Worm (Caenorhabditis elegans) whole organism, dauer: Measurements from ENCODE around the gene zfp-3.

Experiments used
- unc-62 ChIP-seq: sonication (generic microtip); optimal IDR thresholded peaks from 2 replicates; lab custom pipeline; 2017; ENCODE audit warnings: missing biosample characterization, missing genetic modification reagents, missing genetic modification characterization

Gene zfp-3

DNA sequence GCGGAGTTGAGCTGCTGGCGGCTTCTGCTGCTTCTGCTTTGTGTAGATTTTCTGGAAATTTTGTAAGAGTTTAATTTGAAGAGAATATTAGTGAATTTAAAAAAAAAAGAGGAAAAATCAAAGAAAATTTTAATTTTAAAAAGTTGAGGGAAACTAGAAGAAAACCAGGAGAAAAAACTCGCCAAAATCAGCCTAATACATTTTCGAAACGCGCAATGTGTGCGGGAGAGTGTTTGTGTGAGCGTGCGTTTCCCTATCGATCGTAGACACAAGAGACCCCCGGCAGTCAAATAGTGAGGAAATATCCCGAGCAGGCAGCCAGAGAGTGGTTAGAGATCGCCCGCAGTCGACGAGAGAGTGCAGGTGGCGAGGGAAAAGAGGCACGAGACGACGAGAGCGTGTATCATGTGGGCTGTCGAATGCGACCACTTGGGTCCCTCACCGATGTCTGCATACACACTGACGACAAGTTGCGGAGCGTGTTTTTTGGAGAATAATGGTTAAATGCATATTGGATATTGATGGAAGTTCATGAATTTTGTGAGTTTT lies at the start of gene zfp-3:
TSS of gene zfp-3 (minus strand) at position 51 of the 549 bp plus-strand sequence.
- peak; percentile 5 for TF ChIP-seq unc-62

ce11 chrX:1495980-1496379 lies 49.5 kb upstream of the zfp-3 start:
- no peak for TF ChIP-seq unc-62

ce11 chrX:1494256-1494655 lies 47.8 kb upstream of the zfp-3 start, which contains the start of gene F09E10.5:
F09E10.5 (minus strand) TSS chrX:1494356.
- TF ChIP-seq unc-62: no peak

- no peak for TF ChIP-seq unc-62
These were observed 45.7 kb upstream of the zfp-3 start for ce11 chrX:1492174-1492573.

- TF ChIP-seq unc-62: no peak
These were observed 44.6 kb upstream of the zfp-3 start for ce11 chrX:1491036-1491435.

ce11 chrX:1489574-1489973 lies 43.1 kb upstream of the zfp-3 start:
- TF ChIP-seq unc-62: no peak

ce11 chrX:1488775-1489174 lies 42.3 kb upstream of the zfp-3 start:
- TF ChIP-seq unc-62: no peak

- no peak for TF ChIP-seq unc-62
These were observed 40.7 kb upstream of the zfp-3 start for ce11 chrX:1487096-1487495.

DNA sequence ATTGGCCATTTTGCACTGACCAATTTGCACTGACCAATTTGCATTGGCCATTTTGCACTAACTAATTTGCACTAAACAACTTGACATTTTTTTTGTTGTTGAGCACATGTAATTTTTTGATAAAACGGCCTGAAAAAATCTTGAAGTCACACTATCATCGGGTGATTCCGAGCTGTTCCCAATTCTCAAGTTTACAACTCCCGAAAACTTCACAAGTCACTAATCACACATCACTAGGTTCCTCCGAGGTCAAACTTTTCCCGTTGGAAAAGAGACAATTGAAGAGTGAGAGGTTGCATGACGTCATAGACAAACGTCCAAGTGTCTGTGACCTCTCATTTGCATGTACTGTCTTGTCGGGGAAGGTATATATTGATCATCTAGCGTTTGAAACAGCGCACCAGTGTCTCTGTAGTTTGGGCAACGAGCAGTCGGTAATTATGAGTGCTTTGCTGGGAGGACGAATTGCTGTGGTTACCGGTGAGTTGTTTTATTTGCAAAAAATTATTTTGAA lies 39.7 kb upstream of the zfp-3 start, which contains the start of the genes D1005.10 and dhs-25:
TSS of gene D1005.10 (minus strand) at position 51 of the 514 bp plus-strand sequence.
TSS of gene dhs-25 (plus strand) at position 398 of the 514 bp plus-strand sequence.
- TF ChIP-seq unc-62: no peak

- no peak for TF ChIP-seq unc-62
These were observed 39.3 kb upstream of the zfp-3 start, which contains the start of gene D1005.4 for ce11 chrX:1485718-1486117. D1005.4 (minus strand) TSS chrX:1485818.

DNA sequence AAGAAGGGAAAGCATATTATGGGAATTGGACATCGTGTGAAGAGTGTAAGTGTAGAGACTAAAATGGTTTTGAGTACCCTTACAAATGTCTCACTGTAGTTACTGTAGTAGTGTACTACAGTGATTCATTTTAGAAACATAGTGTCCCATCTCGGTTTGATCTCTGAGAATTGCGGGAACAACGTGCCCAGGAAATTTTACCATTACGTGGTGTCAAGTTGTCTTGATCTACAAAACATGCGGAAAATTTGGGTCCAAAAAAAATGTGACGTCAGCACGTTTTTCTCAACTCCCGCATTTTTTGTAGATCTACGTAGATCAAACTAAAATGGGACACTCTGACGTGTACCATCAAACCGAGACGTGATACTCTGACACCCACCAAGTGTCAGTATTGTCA lies 36.8 kb upstream of the zfp-3 start:
- no peak for TF ChIP-seq unc-62

DNA sequence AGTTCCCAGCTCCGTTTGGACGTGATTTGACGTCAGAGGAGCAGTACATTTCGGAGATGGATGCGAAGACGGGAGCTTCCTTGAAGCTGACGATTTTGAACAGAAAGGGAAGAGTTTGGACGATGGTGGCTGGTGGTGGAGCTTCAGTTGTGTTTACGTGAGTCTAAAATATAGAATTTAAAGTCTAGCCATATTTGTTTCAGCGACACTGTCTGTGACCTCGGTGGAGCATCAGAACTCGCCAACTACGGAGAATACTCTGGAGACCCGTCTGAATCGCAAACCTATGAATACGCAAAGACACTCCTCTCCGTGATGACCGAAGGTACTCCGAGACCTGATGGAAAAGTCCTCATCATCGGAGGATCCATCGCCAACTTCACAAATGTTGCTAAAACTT lies 34.1 kb upstream of the zfp-3 start:
- no peak for TF ChIP-seq unc-62

DNA sequence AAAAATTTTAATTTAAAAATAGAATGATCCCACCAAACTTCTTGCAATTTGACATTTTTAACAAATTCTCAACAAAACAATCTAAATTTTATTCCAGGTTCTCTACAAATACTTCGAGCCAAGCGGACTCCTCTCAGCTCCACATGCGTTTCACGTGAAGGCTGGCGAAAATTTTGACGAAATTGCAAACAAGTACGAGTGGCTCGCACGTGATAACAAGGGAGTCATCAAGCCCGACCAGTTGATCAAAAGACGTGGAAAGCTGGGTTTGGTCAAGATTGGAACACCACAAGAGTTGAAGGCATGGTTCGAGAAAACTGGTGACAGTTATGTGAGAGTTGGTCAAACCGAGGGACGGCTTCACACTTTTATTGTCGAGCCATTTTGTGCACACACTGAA lies 33.2 kb upstream of the zfp-3 start:
- TF ChIP-seq unc-62: no peak

ce11 chrX:1479190-1479589 lies 32.7 kb upstream of the zfp-3 start, which contains the start of gene acly-1:
acly-1 (plus strand) TSS chrX:1479542.
- TF ChIP-seq unc-62: no peak

ce11 chrX:1478569-1478968 lies 32.1 kb upstream of the zfp-3 start:
- TF ChIP-seq unc-62: no peak

ce11 chrX:1477932-1478331 lies 31.5 kb upstream of the zfp-3 start:
- TF ChIP-seq unc-62: no peak

DNA sequence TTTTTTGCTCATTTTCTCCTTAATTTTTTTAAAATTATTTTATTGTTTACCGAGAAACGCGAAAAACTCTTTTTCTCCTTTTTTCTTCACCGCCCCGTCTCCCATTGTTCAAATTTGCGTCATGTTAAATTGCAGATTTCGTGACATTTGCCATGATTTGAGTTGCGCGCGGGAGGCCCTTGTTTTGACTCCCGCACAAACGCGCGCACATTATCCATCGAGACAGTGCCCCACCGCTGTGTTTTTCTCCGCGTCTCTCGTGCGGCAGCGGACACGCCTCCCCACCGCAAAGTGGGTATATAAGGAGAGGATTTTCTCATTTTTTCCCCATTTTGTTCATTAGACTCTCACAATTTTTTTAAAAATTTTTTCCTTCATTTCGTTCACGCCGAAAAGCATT lies 29.6 kb upstream of the zfp-3 start:
- no peak for TF ChIP-seq unc-62

ce11 chrX:1473794-1474193 lies 27.4 kb upstream of the zfp-3 start:
- no peak for TF ChIP-seq unc-62

DNA sequence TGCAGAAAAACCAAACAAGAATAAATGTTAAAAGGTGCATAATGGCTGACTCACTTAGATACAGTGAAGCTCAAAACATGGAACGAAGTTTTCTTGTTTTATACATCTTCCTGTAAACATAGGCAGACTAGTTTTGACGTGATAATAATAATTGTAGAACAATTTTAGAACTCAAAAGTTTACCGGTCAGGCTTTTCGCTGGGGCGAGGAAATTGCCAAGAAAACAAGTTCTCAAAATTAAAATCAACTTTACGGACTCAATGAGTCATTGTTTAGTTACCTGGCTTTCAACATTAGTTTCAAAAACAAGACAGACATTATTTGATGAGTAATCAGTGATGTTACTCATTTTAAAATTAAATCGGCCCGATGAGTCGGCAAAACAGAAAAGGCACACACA lies 26.4 kb upstream of the zfp-3 start, which contains the start of gene D1005.5:
TSS of gene D1005.5 (minus strand) at position 101 of the 400 bp plus-strand sequence.
- TF ChIP-seq unc-62: no peak
